Worm (Caenorhabditis elegans) whole organism, L4 larva: Measurements from ENCODE around the gene myo-2.

Experiments used
- F49E8.2 ChIP-seq: sonication (generic microtip); optimal IDR thresholded peaks from 2 replicates; lab custom pipeline; 2016; ENCODE audit warnings: missing compliant biosample characterization, mild to moderate bottlenecking, missing genetic modification characterization, borderline replicate concordance
- T20F7.1 ChIP-seq: fragments of 200-800 bp; sonication (Bioruptor generic); optimal IDR thresholded peaks from 2 replicates; lab custom pipeline; 2018; ENCODE audit warnings: mild to moderate bottlenecking, missing genetic modification characterization, missing compliant biosample characterization
- Y105C5A.15 ChIP-seq: fragments of 200-800 bp; sonication (Bioruptor generic); IDR thresholded peaks from 2 replicates; pipeline ENCODE4 v1.3.6; 2022; ENCODE audit warnings: missing genetic modification characterization, missing compliant biosample characterization
- Y48G9A.11 ChIP-seq: fragments of 200-800 bp; sonication (Bioruptor generic); IDR thresholded peaks from 2 replicates; pipeline ENCODE4 v1.3.6; 2022; ENCODE audit warnings: missing genetic modification reagents, missing genetic modification characterization, missing compliant biosample characterization
- Y5F2A.4 ChIP-seq: fragments of 200-800 bp; sonication (Bioruptor generic); optimal IDR thresholded peaks from 2 replicates; lab custom pipeline; 2018; ENCODE audit warnings: mild to moderate bottlenecking, missing genetic modification characterization, missing compliant biosample characterization
- Y75B8A.6 ChIP-seq: fragments of 200-800 bp; sonication (Bioruptor generic); IDR thresholded peaks from 2 replicates; pipeline ENCODE4 v1.3.6; 2022; ENCODE audit warnings: missing genetic modification reagents, missing genetic modification characterization, missing compliant biosample characterization
- ama-1 ChIP-seq: fragments of 150-350 bp; optimal IDR thresholded peaks from 2 replicates; lab custom pipeline; 2014; ENCODE audit warnings: inconsistent platforms, mixed read lengths
- arid-1 ChIP-seq: fragments of 200-800 bp; sonication (Bioruptor generic); conservative IDR thresholded peaks from 2 replicates; pipeline ENCODE4 v1.3.6; 2022; ENCODE audit warnings: missing genetic modification reagents, missing genetic modification characterization, missing compliant biosample characterization
- ceh-20 ChIP-seq: fragments of 200-800 bp; sonication (Bioruptor generic); IDR thresholded peaks from 2 replicates; pipeline ENCODE4 v1.3.6; 2022; ENCODE audit warnings: missing genetic modification reagents, missing genetic modification characterization, missing compliant biosample characterization
- ceh-32 ChIP-seq: sonication (generic microtip); optimal IDR thresholded peaks from 2 replicates; lab custom pipeline; 2016; ENCODE audit warnings: mild to moderate bottlenecking, missing genetic modification characterization, missing compliant biosample characterization; ENCODE audit not compliant: poor library complexity
- ceh-82 ChIP-seq: sonication (generic microtip); optimal IDR thresholded peaks from 2 replicates; lab custom pipeline; 2017; ENCODE audit warnings: missing biosample characterization, missing genetic modification characterization
- cey-2 ChIP-seq: sonication (generic microtip); optimal IDR thresholded peaks from 3 replicates; lab custom pipeline; 2017; ENCODE audit warnings: missing genetic modification characterization, mild to moderate bottlenecking, missing compliant biosample characterization, antibody characterized with exemption, borderline replicate concordance; ENCODE audit not compliant: insufficient read depth
- ctbp-1 ChIP-seq: fragments of 200-800 bp; sonication (Bioruptor generic); IDR thresholded peaks from 2 replicates; pipeline ENCODE4 v1.3.6; 2022; ENCODE audit warnings: missing genetic modification reagents, missing genetic modification characterization, missing compliant biosample characterization
- daf-16 ChIP-seq, 3 experiments: sonication (generic microtip); optimal IDR thresholded peaks; 2 replicates each; lab custom pipeline; 2016 to 2017; ENCODE audit warnings: missing genetic modification characterization in 3 of 3, missing genetic modification reagents in 3 of 3, mild to moderate bottlenecking in 2 of 3, missing compliant biosample characterization in 2 of 3, missing biosample characterization in 1 of 3, moderate library complexity in 1 of 3
- daf-19 ChIP-seq: fragments of 200-800 bp; sonication (Bioruptor generic); conservative IDR thresholded peaks from 2 replicates; pipeline ENCODE4 v1.3.6; 2022; ENCODE audit warnings: missing genetic modification characterization, missing compliant biosample characterization
- daf-8 ChIP-seq: fragments of 200-800 bp; sonication (Bioruptor generic); IDR thresholded peaks from 2 replicates; pipeline ENCODE4 v1.3.6; 2022; ENCODE audit warnings: missing genetic modification characterization, missing compliant biosample characterization
- dmd-6 ChIP-seq: fragments of 200-800 bp; sonication (Bioruptor generic); IDR thresholded peaks from 2 replicates; pipeline ENCODE4 v1.3.6; 2022; ENCODE audit warnings: missing genetic modification reagents, missing genetic modification characterization, missing compliant biosample characterization
- dmd-8 ChIP-seq: fragments of 200-800 bp; sonication (Bioruptor generic); IDR thresholded peaks from 2 replicates; pipeline ENCODE4 v1.3.6; 2022; ENCODE audit warnings: missing genetic modification characterization, missing compliant biosample characterization
- dpl-1 ChIP-seq: fragments of 150-350 bp; optimal IDR thresholded peaks from 2 replicates; lab custom pipeline; 2014; ENCODE audit warnings: missing biosample characterization, missing genetic modification reagents, missing genetic modification characterization
- dve-1 ChIP-seq: sonication (generic microtip); optimal IDR thresholded peaks from 2 replicates; lab custom pipeline; 2017; ENCODE audit warnings: antibody characterized with exemption, mild to moderate bottlenecking, missing genetic modification characterization, missing compliant biosample characterization; ENCODE audit not compliant: insufficient read depth
- egl-27 ChIP-seq: sonication (generic microtip); optimal IDR thresholded peaks from 3 replicates; lab custom pipeline; 2017; ENCODE audit warnings: missing biosample characterization, missing genetic modification reagents, missing genetic modification characterization
- egl-43 ChIP-seq: fragments of 200-800 bp; sonication (Bioruptor generic); IDR thresholded peaks from 2 replicates; pipeline ENCODE4 v1.3.6; 2022; ENCODE audit warnings: missing genetic modification reagents, missing genetic modification characterization, missing compliant biosample characterization
- hif-1 ChIP-seq, 2 experiments: sonication (generic microtip); optimal IDR thresholded peaks; 2 replicates each; lab custom pipeline; 2016 to 2017; ENCODE audit warnings: missing compliant biosample characterization in 2 of 2, missing genetic modification characterization in 2 of 2, missing genetic modification reagents in 2 of 2, missing genotype in 2 of 2, mild to moderate bottlenecking in 1 of 2
- hlh-30 ChIP-seq: sonication (generic microtip); optimal IDR thresholded peaks from 2 replicates; lab custom pipeline; 2017; ENCODE audit warnings: antibody characterized with exemption, mild to moderate bottlenecking, missing genetic modification characterization, missing compliant biosample characterization; ENCODE audit not compliant: insufficient read depth
- lim-7 ChIP-seq: fragments of 200-800 bp; sonication (Bioruptor generic); IDR thresholded peaks from 2 replicates; pipeline ENCODE4 v1.3.6; 2022; ENCODE audit warnings: missing genetic modification characterization, missing compliant biosample characterization
- lin-13 ChIP-seq: fragments of 150-350 bp; optimal IDR thresholded peaks from 2 replicates; lab custom pipeline; 2014; ENCODE audit warnings: missing biosample characterization, missing genetic modification reagents, missing genetic modification characterization
- lin-38 ChIP-seq: fragments of 200-800 bp; sonication (Bioruptor generic); IDR thresholded peaks from 2 replicates; pipeline ENCODE4 v1.3.6; 2022; ENCODE audit warnings: missing genetic modification reagents, missing genetic modification characterization, missing compliant biosample characterization
- madf-5 ChIP-seq, 2 experiments: fragments of 200-800 bp; sonication (Bioruptor generic); IDR thresholded peaks; 2 replicates each; pipeline ENCODE4 v1.3.6; 2022; ENCODE audit warnings: missing compliant biosample characterization in 2 of 2, missing genetic modification characterization in 2 of 2
- madf-9 ChIP-seq: fragments of 200-800 bp; sonication (Bioruptor generic); conservative IDR thresholded peaks from 2 replicates; pipeline ENCODE4 v1.3.6; 2022; ENCODE audit warnings: missing genetic modification reagents, missing genetic modification characterization, missing compliant biosample characterization
- mdl-1 ChIP-seq, 2 experiments: fragments of 150-350 bp in 1 of 2; sonication (generic microtip) in 1 of 2; optimal IDR thresholded peaks; 2 replicates each; lab custom pipeline; 2014 to 2017; ENCODE audit warnings: missing biosample characterization in 2 of 2, missing genetic modification characterization in 2 of 2
- mdt-29 ChIP-seq: fragments of 200-800 bp; sonication (Bioruptor generic); IDR thresholded peaks from 2 replicates; pipeline ENCODE4 v1.3.6; 2022; ENCODE audit warnings: missing genetic modification reagents, missing genetic modification characterization, missing compliant biosample characterization
- mxl-3 ChIP-seq: fragments of 200-800 bp; sonication (Bioruptor generic); optimal IDR thresholded peaks from 2 replicates; lab custom pipeline; 2018; ENCODE audit warnings: mild to moderate bottlenecking, missing genetic modification characterization, missing compliant biosample characterization
- nhr-11 ChIP-seq: fragments of 150-350 bp; optimal IDR thresholded peaks from 2 replicates; lab custom pipeline; 2014; ENCODE audit warnings: missing biosample characterization, missing genetic modification characterization
- nhr-25 ChIP-seq: sonication (generic microtip); optimal IDR thresholded peaks from 2 replicates; lab custom pipeline; 2017; ENCODE audit warnings: missing genetic modification characterization, mild to moderate bottlenecking, missing compliant biosample characterization, antibody characterized with exemption, moderate library complexity, borderline replicate concordance; ENCODE audit not compliant: insufficient read depth
- nhr-48 ChIP-seq: sonication (generic microtip); optimal IDR thresholded peaks from 2 replicates; lab custom pipeline; 2016; ENCODE audit warnings: mild to moderate bottlenecking, missing genetic modification characterization, missing compliant biosample characterization
- php-3 ChIP-seq: fragments of 200-800 bp; sonication (Bioruptor generic); IDR thresholded peaks from 2 replicates; pipeline ENCODE4 v1.3.6; 2022; ENCODE audit warnings: missing genetic modification reagents, missing genetic modification characterization, missing compliant biosample characterization
- pqm-1 ChIP-seq: sonication (generic microtip); optimal IDR thresholded peaks from 2 replicates; lab custom pipeline; 2017; ENCODE audit warnings: missing biosample characterization, missing genetic modification characterization
- saeg-2 ChIP-seq: fragments of 200-800 bp; sonication (Bioruptor generic); IDR thresholded peaks from 2 replicates; pipeline ENCODE4 v1.3.6; 2022; ENCODE audit warnings: missing genetic modification reagents, missing genetic modification characterization, missing compliant biosample characterization
- sdz-12 ChIP-seq: fragments of 200-800 bp; sonication (Bioruptor generic); optimal IDR thresholded peaks from 2 replicates; lab custom pipeline; 2018; ENCODE audit warnings: mild to moderate bottlenecking, missing genetic modification characterization, missing compliant biosample characterization
- snpc-4 ChIP-seq: fragments of 150-350 bp; optimal IDR thresholded peaks from 2 replicates; lab custom pipeline; 2014; ENCODE audit warnings: missing biosample characterization, missing genetic modification characterization
- spr-3 ChIP-seq: fragments of 200-800 bp; sonication (Bioruptor generic); optimal IDR thresholded peaks from 2 replicates; lab custom pipeline; 2018; ENCODE audit warnings: mild to moderate bottlenecking, missing genetic modification characterization, missing compliant biosample characterization
- tra-1 ChIP-seq: fragments of 200-800 bp; sonication (Bioruptor generic); IDR thresholded peaks from 2 replicates; pipeline ENCODE4 v1.3.6; 2022; ENCODE audit warnings: missing genetic modification reagents, missing genetic modification characterization, missing compliant biosample characterization
- unc-62 ChIP-seq, 3 experiments: fragments of 150-350 bp in 1 of 3; sonication (generic microtip); optimal IDR thresholded peaks in 2 of 3; peaks in 1 of 3; 1 replicate in 1 of 3; 2 replicates in 2 of 3; lab custom pipeline; 2014 to 2017; ENCODE audit warnings: missing biosample characterization in 3 of 3, missing genetic modification characterization in 3 of 3, missing genetic modification reagents in 3 of 3, missing genotype in 1 of 3
- vab-7 ChIP-seq: fragments of 200-800 bp; sonication (Bioruptor generic); IDR thresholded peaks from 2 replicates; pipeline ENCODE4 v1.3.6; 2022; ENCODE audit warnings: missing genetic modification reagents, missing genetic modification characterization, missing compliant biosample characterization
- ztf-11 ChIP-seq: fragments of 150-350 bp; optimal IDR thresholded peaks from 2 replicates; lab custom pipeline; 2014; ENCODE audit warnings: missing biosample characterization, missing genetic modification characterization
- ztf-7 ChIP-seq: fragments of 150-350 bp; optimal IDR thresholded peaks from 2 replicates; lab custom pipeline; 2014; ENCODE audit warnings: missing biosample characterization, missing genetic modification characterization

myo-2 gene

DNA sequence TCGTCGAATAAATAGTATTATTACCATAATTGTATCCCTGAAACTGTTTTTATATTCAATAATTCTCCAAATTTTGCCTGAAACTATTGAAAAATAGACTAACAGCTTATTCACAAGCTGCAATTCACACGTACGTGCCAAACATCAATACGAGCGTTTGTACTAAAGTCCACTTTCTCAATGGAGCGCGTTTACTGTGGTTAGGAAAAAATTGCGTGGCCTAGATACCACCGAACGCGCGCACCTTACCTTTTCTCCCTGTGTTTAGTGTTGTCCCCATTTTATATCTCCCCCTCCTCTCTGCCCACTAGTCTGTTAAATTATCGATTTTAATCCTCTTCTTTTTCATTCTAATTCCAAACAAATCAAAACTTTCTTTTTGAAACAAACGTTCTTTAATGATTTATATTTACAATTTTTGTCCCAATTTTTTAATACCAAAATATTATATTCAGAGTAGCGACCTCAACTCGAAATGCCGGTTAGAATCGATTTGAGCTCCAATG lies 13.5 kb upstream of the myo-2 start, which contains the start of the genes T18D3.9 and T18D3.1 (continued):
- TF ChIP-seq nhr-25 (tag; lab: Kevin White, UChicago) = peak; percentile 37
- peak; percentile 45 for TF ChIP-seq dve-1
- no peak for TF ChIP-seq ztf-7 (tag; lab: Kevin White, UChicago)
- TF ChIP-seq lim-7 = no peak
- no peak for TF ChIP-seq ceh-20 (GFP tag; lab: Robert Waterston, UW)
- TF ChIP-seq ceh-82 = no peak
- TF ChIP-seq F49E8.2 = no peak
- TF ChIP-seq spr-3 (GFP tag; lab: Kevin White, UChicago) = no peak
- TF ChIP-seq Y5F2A.4 (GFP tag; lab: Kevin White, UChicago) = no peak
- no peak for TF ChIP-seq daf-16 (GFP tag; optimal IDR thresholded peaks at IDR 0.05; lab: Kevin White, UChicago)
- TF ChIP-seq daf-16 (tag; optimal IDR thresholded peaks at IDR 0.05; lab: Kevin White, UChicago) = peak; percentile 22
- TF ChIP-seq egl-43 (GFP tag; lab: Robert Waterston, UW) = no peak
- TF ChIP-seq daf-8 (GFP tag; lab: Robert Waterston, UW) = no peak
- 0 out of 2 replicates have a peak, but pooled peaks have one; percentile 11 for TF ChIP-seq php-3 (GFP tag; lab: Robert Waterston, UW)

- TF ChIP-seq T20F7.1 (GFP tag; lab: Kevin White, UChicago) (no peak), egl-27 (tag; lab: Kevin White, UChicago) (no peak), pqm-1 (tag; lab: Kevin White, UChicago) (no peak), madf-5 (GFP tag; IDR thresholded peaks at IDR 0.05; lab: Robert Waterston, UW) (0 out of 4 replicates have a peak, but pooled peaks have one; percentile 5 to 56), ceh-20 (GFP tag; lab: Robert Waterston, UW) (peak; percentile 64; the same call in 1 of the 2 replicates), saeg-2 (GFP tag; lab: Robert Waterston, UW) (0 out of 2 replicates have a peak, but pooled peaks have one; percentile 40), ceh-32 (tag; lab: Kevin White, UChicago) (no peak), ztf-7 (tag; lab: Kevin White, UChicago) (peak; percentile 74), dpl-1 (GFP tag; lab: Kevin White, UChicago) (peak; percentile 30), vab-7 (GFP tag; lab: Robert Waterston, UW) (peak; percentile 75), mdt-29 (GFP tag; lab: Robert Waterston, UW) (0 out of 2 replicates have a peak, but pooled peaks have one; percentile 44), hlh-30 (tag; lab: Kevin White, UChicago) (peak; percentile 65), daf-19 (peak; percentile 74), lim-7 (peak; percentile 90), lin-13 (peak; percentile 60), Y75B8A.6 (GFP tag; lab: Robert Waterston, UW) (no peak), mxl-3 (peak; percentile 49), nhr-11 (tag; lab: Kevin White, UChicago) (no peak), mdl-1 (tag; optimal IDR thresholded peaks at IDR 0.05; lab: Kevin White, UChicago) (peak in 1 of 2 experiments; percentile 3), arid-1 (peak; percentile 78), ztf-11 (no peak), sdz-12 (no peak), unc-62 (GFP tag; optimal IDR thresholded peaks at IDR 0.05 in 1 of 2; lab: Kevin White, UChicago) (no peak), unc-62 (tag; optimal IDR thresholded peaks at IDR 0.05; lab: Kevin White, UChicago) (no peak), ama-1 (lab: Kevin White, UChicago) (no peak), dmd-6 (GFP tag; lab: Robert Waterston, UW) (peak; percentile 69), hif-1 (tag; optimal IDR thresholded peaks at IDR 0.05; lab: Kevin White, UChicago) (peak; percentile 9 to 78), nhr-48 (tag; lab: Kevin White, UChicago) (peak; percentile 71), dmd-8 (GFP tag; lab: Robert Waterston, UW) (peak; percentile 94), madf-9 (GFP tag; lab: Robert Waterston, UW) (peak; percentile 85), Y105C5A.15 (GFP tag; lab: Robert Waterston, UW) (no peak), lin-38 (GFP tag; lab: Robert Waterston, UW) (peak; percentile 76), ctbp-1 (GFP tag; lab: Robert Waterston, UW) (peak; percentile 52; the same call in 1 of the 2 replicates), Y48G9A.11 (peak; percentile 71; the same call in 1 of the 2 replicates), cey-2 (tag; lab: Kevin White, UChicago) (no peak), snpc-4 (tag; lab: Kevin White, UChicago) (no peak), tra-1 (GFP tag; lab: Robert Waterston, UW) (peak; percentile 67; the same call in 1 of the 2 replicates)
Observed at ce11 chrX:12458021-12458420, 9.8 kb upstream of the myo-2 start.
